Worm (Caenorhabditis elegans): ENCODE measurements around the gene nxf-1.

DNA sequence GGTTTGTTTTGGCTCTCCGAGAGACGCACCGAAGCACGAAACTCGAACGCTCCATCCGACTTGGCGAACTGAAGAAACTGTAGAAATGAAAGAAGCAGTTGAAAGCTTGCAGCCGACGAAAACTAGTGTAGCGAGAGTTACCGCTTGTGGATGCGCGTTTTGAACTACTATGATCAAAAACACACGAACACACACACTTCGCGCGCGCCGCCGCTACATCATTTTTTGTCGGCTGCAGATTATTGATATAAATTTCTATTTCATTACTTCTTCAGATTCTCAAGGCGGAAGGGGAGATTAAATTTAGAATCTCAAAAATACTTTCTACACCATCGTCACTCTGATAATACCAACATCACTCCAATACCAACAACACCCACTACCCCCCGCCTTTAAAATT, 52.8 kb downstream of the nxf-1 start:
- TF ChIP-seq him-1 (tag; optimal IDR thresholded peaks at IDR 0.05) (no peak), W03F9.2 (tag; optimal IDR thresholded peaks at IDR 0.05) (no peak)

Data from whole organism, L4/young adult.